Worm (Caenorhabditis elegans): ENCODE measurements around the gene C04C3.7.

C04C3.7 gene

ce11 chrIV:3463254-3463653, 30.0 kb upstream of the C04C3.7 start, which contains the start of gene F58E2.4:
Gene F58E2.4 (plus strand): TSS chrIV:3463387.
- TF ChIP-seq efl-1 (optimal IDR thresholded peaks at IDR 0.05) (peak in 1 of 2 experiments; percentile 53), efl-1 (GFP tag; optimal IDR thresholded peaks at IDR 0.05 in 1 of 2) (no peak), blmp-1 (tag; optimal IDR thresholded peaks at IDR 0.05) (peak; percentile 21), mef-2 (tag; optimal IDR thresholded peaks at IDR 0.05) (no peak)

- no peak for TF ChIP-seq elt-2 (tag; optimal IDR thresholded peaks at IDR 0.05)
- TF ChIP-seq pqm-1 (tag; optimal IDR thresholded peaks at IDR 0.05) = no peak
- no peak for TF ChIP-seq lsy-2 (tag; optimal IDR thresholded peaks at IDR 0.05)
- no peak for TF ChIP-seq C04F5.9 (tag; optimal IDR thresholded peaks at IDR 0.05)
- TF ChIP-seq hlh-4 (tag; optimal IDR thresholded peaks at IDR 0.05) = peak; percentile 93
- TF ChIP-seq sox-4 (tag; optimal IDR thresholded peaks at IDR 0.05) = no peak
- no peak for TF ChIP-seq lir-3 (tag; optimal IDR thresholded peaks at IDR 0.05; ENCODE audit: poor library complexity)
Measured at ce11 chrIV:3453346-3453745, 20.1 kb upstream of the C04C3.7 start, which contains the start of gene srz-23. Gene srz-23 (plus strand): TSS chrIV:3453608.

- no peak for TF ChIP-seq mep-1 (tag; optimal IDR thresholded peaks at IDR 0.05)
Measured at ce11 chrIV:3452516-3452915, 19.2 kb upstream of the C04C3.7 start.

ce11 chrIV:3447350-3447749, 14.1 kb upstream of the C04C3.7 start:
- TF ChIP-seq ceh-8 (GFP tag; optimal IDR thresholded peaks at IDR 0.05) (no peak), nhr-90 (tag; optimal IDR thresholded peaks at IDR 0.05; ENCODE audit: poor library complexity) (no peak), isw-1 (GFP tag; IDR thresholded peaks at IDR 0.05) (no peak), fkh-8 (tag; optimal IDR thresholded peaks at IDR 0.05) (no peak), nhr-47 (tag; optimal IDR thresholded peaks at IDR 0.05) (no peak), aly-2 (tag; optimal IDR thresholded peaks at IDR 0.05) (no peak), fkh-10 (GFP tag; optimal IDR thresholded peaks at IDR 0.05) (no peak), pqm-1 (tag; optimal IDR thresholded peaks at IDR 0.05) (no peak), pag-3 (tag; optimal IDR thresholded peaks at IDR 0.05; ENCODE audit: borderline replicate concordance, insufficient read depth) (no peak), Y116A8C.19 (tag; optimal IDR thresholded peaks at IDR 0.05; ENCODE audit: borderline replicate concordance) (no peak), blmp-1 (tag; optimal IDR thresholded peaks at IDR 0.05) (no peak), egl-13 (tag; optimal IDR thresholded peaks at IDR 0.05) (no peak), egl-27 (tag; optimal IDR thresholded peaks at IDR 0.05) (no peak), lin-35 (GFP tag; optimal IDR thresholded peaks at IDR 0.05) (no peak), elt-2 (tag; optimal IDR thresholded peaks at IDR 0.05) (no peak), unc-86 (tag; optimal IDR thresholded peaks at IDR 0.05) (no peak), nhr-77 (tag; optimal IDR thresholded peaks at IDR 0.05) (no peak), ztf-11 (tag; optimal IDR thresholded peaks at IDR 0.05) (no peak), alr-1 (tag; optimal IDR thresholded peaks at IDR 0.05; ENCODE audit: borderline replicate concordance) (no peak)

ce11 chrIV:3444614-3445013, 11.3 kb upstream of the C04C3.7 start, which contains the start of gene F58E2.5:
Gene F58E2.5 (plus strand): TSS chrIV:3444914.
- TF ChIP-seq dpl-1 (GFP tag; optimal IDR thresholded peaks at IDR 0.05) = no peak
- no peak for TF ChIP-seq aly-2 (tag; optimal IDR thresholded peaks at IDR 0.05)
- no peak for TF ChIP-seq ama-1 (optimal IDR thresholded peaks at IDR 0.05)
- no peak for TF ChIP-seq fkh-10 (GFP tag; optimal IDR thresholded peaks at IDR 0.05)
- no peak for TF ChIP-seq Y116A8C.19 (tag; optimal IDR thresholded peaks at IDR 0.05; ENCODE audit: borderline replicate concordance)
- TF ChIP-seq hlh-17 (GFP tag; optimal IDR thresholded peaks at IDR 0.05; ENCODE audit: borderline replicate concordance) = no peak
- TF ChIP-seq lin-14 (GFP tag; optimal IDR thresholded peaks at IDR 0.05) = no peak
- TF ChIP-seq mab-9 (GFP tag; IDR thresholded peaks at IDR 0.05) = no peak
- TF ChIP-seq lir-3 (tag; optimal IDR thresholded peaks at IDR 0.05; ENCODE audit: poor library complexity) = no peak

Data from whole organism, L1 larva.